Comparison of ENCODE assay signal across 6 worm cellular contexts in the genomic region with DNA sequence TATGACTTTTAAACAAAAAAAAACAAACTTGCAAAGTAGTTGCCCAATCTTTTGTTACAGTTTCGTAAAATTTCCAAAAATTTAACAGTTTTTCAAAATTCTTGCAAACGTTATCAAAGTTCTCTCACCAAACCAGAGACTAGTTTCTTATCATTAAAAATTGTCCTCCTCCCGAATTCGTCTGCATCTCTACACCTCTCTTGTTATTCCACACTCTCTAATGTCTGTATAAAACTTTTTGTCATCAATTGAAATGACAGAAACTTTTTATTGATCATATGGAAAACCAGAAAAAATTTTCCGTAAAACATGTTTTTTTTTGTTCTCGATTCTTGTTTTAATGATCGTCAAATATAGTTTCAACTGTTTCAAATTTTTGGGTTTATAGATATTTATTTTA.
TF ChIP-seq lines count a peak whose summit lies in the region.

No protein-coding gene starts in this region.

TF ChIP-seq in whole organism, L1 larva, 84 proteins besides CTCF, POLR2A, EP300 and RAD21 (continues in another document):
- no peak for TF ChIP-seq sptf-1 (tag; optimal IDR thresholded peaks at IDR 0.05; lab: Kevin White, UChicago)
- no peak for TF ChIP-seq snpc-4 (tag; optimal IDR thresholded peaks at IDR 0.05; lab: Kevin White, UChicago)
- TF ChIP-seq egl-13 (tag; optimal IDR thresholded peaks at IDR 0.05; lab: Kevin White, UChicago): no peak
- TF ChIP-seq blmp-1 (tag; optimal IDR thresholded peaks at IDR 0.05; lab: Kevin White, UChicago): peak; percentile 47
- no peak for TF ChIP-seq egl-27 (tag; optimal IDR thresholded peaks at IDR 0.05; lab: Kevin White, UChicago)
- TF ChIP-seq lin-39 (tag; optimal IDR thresholded peaks at IDR 0.05; lab: Kevin White, UChicago): no peak
- no peak for TF ChIP-seq pag-3 (tag; optimal IDR thresholded peaks at IDR 0.05; lab: Kevin White, UChicago; ENCODE audit: borderline replicate concordance, insufficient read depth)
- TF ChIP-seq nhr-19 (GFP tag; conservative IDR thresholded peaks at IDR 0.05; lab: Robert Waterston, UW): 0 out of 2 replicates have a peak, but pooled peaks have one; percentile 5
- no peak for TF ChIP-seq sox-4 (tag; optimal IDR thresholded peaks at IDR 0.05; lab: Kevin White, UChicago)
- TF ChIP-seq nhr-76 (tag; optimal IDR thresholded peaks at IDR 0.05; lab: Kevin White, UChicago): no peak
- TF ChIP-seq unc-98 (GFP tag; IDR thresholded peaks at IDR 0.05; lab: Robert Waterston, UW): no peak
- no peak for TF ChIP-seq ceh-8 (GFP tag; optimal IDR thresholded peaks at IDR 0.05; lab: Kevin White, UChicago)
- TF ChIP-seq sup-37 (GFP tag; optimal IDR thresholded peaks at IDR 0.05; lab: Kevin White, UChicago): no peak
- TF ChIP-seq tbx-2 (tag; optimal IDR thresholded peaks at IDR 0.05; lab: Kevin White, UChicago): no peak

TF ChIP-seq in whole organism, L2 larva, 48 proteins besides CTCF, POLR2A, EP300 and RAD21:
- TF ChIP-seq ZK546.5 (tag; optimal IDR thresholded peaks at IDR 0.05; lab: Kevin White, UChicago) (no peak), ceh-82 (tag; optimal IDR thresholded peaks at IDR 0.05; lab: Kevin White, UChicago) (no peak), gmeb-1 (tag; optimal IDR thresholded peaks at IDR 0.05; lab: Kevin White, UChicago) (peak; percentile 44), nhr-21 (tag; optimal IDR thresholded peaks at IDR 0.05; lab: Kevin White, UChicago) (peak; percentile 44), C34F6.9 (tag; optimal IDR thresholded peaks at IDR 0.05; lab: Kevin White, UChicago) (peak; percentile 11), ztf-4 (tag; optimal IDR thresholded peaks at IDR 0.05; lab: Kevin White, UChicago) (no peak), nhr-25 (tag; optimal IDR thresholded peaks at IDR 0.05; lab: Kevin White, UChicago) (peak; percentile 31), fos-1 (tag; optimal IDR thresholded peaks at IDR 0.05; lab: Kevin White, UChicago) (peak; percentile 88), sma-3 (GFP tag; optimal IDR thresholded peaks at IDR 0.05; lab: Kevin White, UChicago) (peak; percentile 32), ztf-1 (GFP tag; conservative IDR thresholded peaks at IDR 0.05; lab: Robert Waterston, UW) (no peak)

TF ChIP-seq in whole organism, L3 larva, 47 proteins besides CTCF, POLR2A, EP300 and RAD21 (continues in another document):
- TF ChIP-seq jun-1 (tag; optimal IDR thresholded peaks at IDR 0.05; lab: Kevin White, UChicago): peak; percentile 2
- TF ChIP-seq hmg-11 (tag; optimal IDR thresholded peaks at IDR 0.05; lab: Kevin White, UChicago): no peak
- no peak for TF ChIP-seq ama-1 (optimal IDR thresholded peaks at IDR 0.05; lab: Kevin White, UChicago)
- no peak for TF ChIP-seq tbx-2 (tag; optimal IDR thresholded peaks at IDR 0.05; lab: Kevin White, UChicago)
- peak; percentile 47 for TF ChIP-seq pha-4 (tag; optimal IDR thresholded peaks at IDR 0.05; lab: Kevin White, UChicago)
- peak; percentile 85 for TF ChIP-seq pqm-1 (tag; optimal IDR thresholded peaks at IDR 0.05; lab: Kevin White, UChicago)
- peak; percentile 85 for TF ChIP-seq elt-2 (tag; optimal IDR thresholded peaks at IDR 0.05; lab: Kevin White, UChicago)
- TF ChIP-seq zag-1 (tag; optimal IDR thresholded peaks at IDR 0.05; lab: Kevin White, UChicago): no peak
- no peak for TF ChIP-seq lin-15B (tag; optimal IDR thresholded peaks at IDR 0.05; lab: Kevin White, UChicago)
- TF ChIP-seq nhr-43 (tag; optimal IDR thresholded peaks at IDR 0.05; lab: Kevin White, UChicago; ENCODE audit: poor library complexity, severe bottlenecking): peak; percentile 63
- TF ChIP-seq ceh-9 (tag; optimal IDR thresholded peaks at IDR 0.05; lab: Kevin White, UChicago): no peak
- no peak for TF ChIP-seq fkh-2 (tag; optimal IDR thresholded peaks at IDR 0.05; lab: Kevin White, UChicago)
- no peak for TF ChIP-seq nhr-12 (tag; optimal IDR thresholded peaks at IDR 0.05; lab: Kevin White, UChicago)
- TF ChIP-seq ZK546.5 (tag; optimal IDR thresholded peaks at IDR 0.05; lab: Kevin White, UChicago): no peak
- TF ChIP-seq skn-1 (tag; optimal IDR thresholded peaks at IDR 0.05; lab: Kevin White, UChicago): peak; percentile 88
- TF ChIP-seq snpc-4 (tag; optimal IDR thresholded peaks at IDR 0.05; lab: Kevin White, UChicago): no peak
- no peak for TF ChIP-seq daf-12 (tag; optimal IDR thresholded peaks at IDR 0.05; lab: Kevin White, UChicago)

TF ChIP-seq in whole organism, L4 larva, 104 proteins besides CTCF, POLR2A, EP300 and RAD21 (continues in another document):
- TF ChIP-seq arid-1 (GFP tag; conservative IDR thresholded peaks at IDR 0.05; lab: Robert Waterston, UW) (no peak), unc-130 (GFP tag; optimal IDR thresholded peaks at IDR 0.05; lab: Kevin White, UChicago) (no peak), egl-43 (GFP tag; IDR thresholded peaks at IDR 0.05; lab: Robert Waterston, UW) (no peak), mdl-1 (tag; optimal IDR thresholded peaks at IDR 0.05; lab: Kevin White, UChicago) (no peak), dmd-6 (GFP tag; IDR thresholded peaks at IDR 0.05; lab: Robert Waterston, UW) (peak; percentile 81; the same call in 1 of the 2 replicates), Y5F2A.4 (GFP tag; optimal IDR thresholded peaks at IDR 0.05; lab: Kevin White, UChicago) (no peak), madf-9 (GFP tag; conservative IDR thresholded peaks at IDR 0.05; lab: Robert Waterston, UW) (no peak), ceh-44 (GFP tag; IDR thresholded peaks at IDR 0.05; lab: Robert Waterston, UW) (no peak), nhr-102 (tag; optimal IDR thresholded peaks at IDR 0.05; lab: Kevin White, UChicago) (no peak), lsy-2 (tag; optimal IDR thresholded peaks at IDR 0.05; lab: Kevin White, UChicago) (no peak), unc-62 (GFP tag; optimal IDR thresholded peaks at IDR 0.05 in 1 of 2; lab: Kevin White, UChicago) (no peak), unc-62 (tag; optimal IDR thresholded peaks at IDR 0.05; lab: Kevin White, UChicago) (no peak), snpc-4 (tag; optimal IDR thresholded peaks at IDR 0.05; lab: Kevin White, UChicago) (no peak), dve-1 (tag; optimal IDR thresholded peaks at IDR 0.05; lab: Kevin White, UChicago; ENCODE audit: insufficient read depth) (peak; percentile 83), F37D6.2 (tag; optimal IDR thresholded peaks at IDR 0.05; lab: Kevin White, UChicago) (no peak), pqm-1 (tag; optimal IDR thresholded peaks at IDR 0.05; lab: Kevin White, UChicago) (peak; percentile 57), nhr-77 (tag; optimal IDR thresholded peaks at IDR 0.05; lab: Kevin White, UChicago) (peak; percentile 64)

TF ChIP-seq in whole organism, late embryonic, 69 proteins besides CTCF, POLR2A, EP300 and RAD21:
- TF ChIP-seq elt-2 (tag; optimal IDR thresholded peaks at IDR 0.05; lab: Kevin White, UChicago) (peak; percentile 44), ceh-22 (tag; optimal IDR thresholded peaks at IDR 0.05; lab: Kevin White, UChicago) (no peak)

TF ChIP-seq in whole organism, young adult, 124 proteins besides CTCF, POLR2A, EP300 and RAD21:
- TF ChIP-seq tbx-9 (tag; optimal IDR thresholded peaks at IDR 0.05; lab: Kevin White, UChicago; ENCODE audit: borderline replicate concordance) (no peak), bed-2 (GFP tag; IDR thresholded peaks at IDR 0.05; lab: Robert Waterston, UW) (no peak), nhr-80 (tag; optimal IDR thresholded peaks at IDR 0.05; lab: Kevin White, UChicago) (peak; percentile 65), cebp-2 (GFP tag; IDR thresholded peaks at IDR 0.05; lab: Robert Waterston, UW) (no peak), ceh-27 (GFP tag; optimal IDR thresholded peaks at IDR 0.05; lab: Kevin White, UChicago) (no peak), madf-6 (GFP tag; IDR thresholded peaks at IDR 0.05; lab: Robert Waterston, UW) (no peak)
